Worm (Caenorhabditis elegans) whole organism, L1 larva: ENCODE data around the gene sra-27.

Source experiments
- C04F5.9 ChIP-seq: sonication (generic microtip); optimal IDR thresholded peaks from 2 replicates; lab custom pipeline; 2016; ENCODE audit warnings: missing genetic modification characterization, missing compliant biosample characterization
- C34B4.2 ChIP-seq: sonication (generic microtip); optimal IDR thresholded peaks from 2 replicates; lab custom pipeline; 2017; ENCODE audit warnings: mild to moderate bottlenecking, missing genetic modification characterization, missing compliant biosample characterization
- aha-1 ChIP-seq: fragments of 150-350 bp; optimal IDR thresholded peaks from 2 replicates; lab custom pipeline; 2014; ENCODE audit warnings: missing biosample characterization, missing genetic modification characterization
- alr-1 ChIP-seq: fragments of 200-800 bp; sonication (Bioruptor generic); optimal IDR thresholded peaks from 2 replicates; lab custom pipeline; 2018; ENCODE audit warnings: borderline replicate concordance, mild to moderate bottlenecking, missing genetic modification characterization, missing compliant biosample characterization
- aly-2 ChIP-seq: fragments of 150-350 bp; optimal IDR thresholded peaks from 2 replicates; lab custom pipeline; 2014; ENCODE audit warnings: missing biosample characterization, missing genetic modification characterization
- ama-1 ChIP-seq: fragments of 150-350 bp; optimal IDR thresholded peaks from 2 replicates; lab custom pipeline; 2014
- blmp-1 ChIP-seq: fragments of 150-350 bp; optimal IDR thresholded peaks from 2 replicates; lab custom pipeline; 2014; ENCODE audit warnings: missing biosample characterization, missing genetic modification characterization
- ceh-63 ChIP-seq: fragments of 200-800 bp; sonication (Bioruptor generic); optimal IDR thresholded peaks from 2 replicates; lab custom pipeline; 2018; ENCODE audit warnings: mild to moderate bottlenecking, missing genetic modification characterization, missing compliant biosample characterization
- ceh-8 ChIP-seq: fragments of 200-800 bp; sonication (Bioruptor generic); optimal IDR thresholded peaks from 2 replicates; lab custom pipeline; 2018; ENCODE audit warnings: mild to moderate bottlenecking, missing genetic modification characterization, moderate library complexity, missing compliant biosample characterization
- ceh-88 ChIP-seq: fragments of 200-800 bp; sonication (Bioruptor generic); IDR thresholded peaks from 2 replicates; pipeline ENCODE4 v1.3.6; 2022; ENCODE audit warnings: missing genetic modification characterization, missing compliant biosample characterization
- efl-1 ChIP-seq, 4 experiments: fragments of 150-350 bp; optimal IDR thresholded peaks in 3 of 4; peaks in 1 of 4; 1 replicate in 1 of 4; 2 replicates in 3 of 4; lab custom pipeline; 2014; ENCODE audit warnings: missing biosample characterization in 2 of 4, missing genetic modification characterization in 2 of 4, missing genetic modification reagents in 2 of 4
- efl-3 ChIP-seq: fragments of 200-800 bp; sonication (Bioruptor generic); optimal IDR thresholded peaks from 2 replicates; lab custom pipeline; 2018; ENCODE audit warnings: mild to moderate bottlenecking, missing genetic modification characterization, missing compliant biosample characterization
- egl-13 ChIP-seq: sonication (generic microtip); optimal IDR thresholded peaks from 2 replicates; lab custom pipeline; 2016; ENCODE audit warnings: missing genotype, missing genetic modification reagents, missing genetic modification characterization, missing compliant biosample characterization
- elt-2 ChIP-seq: sonication (generic microtip); optimal IDR thresholded peaks from 2 replicates; lab custom pipeline; 2016; ENCODE audit warnings: missing genetic modification characterization, mild to moderate bottlenecking, inconsistent platforms, missing compliant biosample characterization, missing genetic modification reagents
- elt-3 ChIP-seq, 6 experiments: fragments of 150-350 bp in 1 of 6; sonication (generic microtip); optimal IDR thresholded peaks; 2 replicates each; lab custom pipeline; 2017 to 2018; ENCODE audit warnings: missing biosample characterization in 6 of 6, missing genetic modification characterization in 6 of 6, inconsistent platforms in 1 of 6
- ets-5 ChIP-seq: fragments of 200-800 bp; sonication (Bioruptor generic); IDR thresholded peaks from 2 replicates; pipeline ENCODE4 v1.3.6; 2022; ENCODE audit warnings: missing genetic modification characterization, missing compliant biosample characterization
- fkh-4 ChIP-seq: sonication (generic microtip); optimal IDR thresholded peaks from 2 replicates; lab custom pipeline; 2016; ENCODE audit warnings: missing compliant biosample characterization, missing genetic modification characterization, borderline replicate concordance
- fkh-8 ChIP-seq: sonication (generic microtip); optimal IDR thresholded peaks from 2 replicates; lab custom pipeline; 2016; ENCODE audit warnings: mild to moderate bottlenecking, missing genetic modification characterization, missing compliant biosample characterization
- grh-1 ChIP-seq: fragments of 200-800 bp; sonication (Bioruptor generic); IDR thresholded peaks from 2 replicates; pipeline ENCODE4 v1.3.6; 2022; ENCODE audit warnings: missing genetic modification reagents, missing genetic modification characterization, missing compliant biosample characterization
- hpl-2 ChIP-seq: fragments of 150-350 bp; optimal IDR thresholded peaks from 2 replicates; lab custom pipeline; 2014; ENCODE audit warnings: missing biosample characterization, missing genetic modification reagents, missing genetic modification characterization
- isw-1 ChIP-seq: fragments of 200-800 bp; sonication (Bioruptor generic); IDR thresholded peaks from 2 replicates; pipeline ENCODE4 v1.3.6; 2022; ENCODE audit warnings: missing genetic modification characterization, missing compliant biosample characterization
- lin-14 ChIP-seq: fragments of 200-800 bp; sonication (Bioruptor generic); optimal IDR thresholded peaks from 2 replicates; lab custom pipeline; 2018; ENCODE audit warnings: mild to moderate bottlenecking, missing genetic modification characterization, moderate library complexity, missing compliant biosample characterization
- lin-15B ChIP-seq: fragments of 150-350 bp; sonication (generic microtip); optimal IDR thresholded peaks from 3 replicates; lab custom pipeline; 2014; ENCODE audit warnings: missing biosample characterization, missing genetic modification characterization
- lsy-2 ChIP-seq, 2 experiments: fragments of 150-350 bp; optimal IDR thresholded peaks; 2 replicates each; lab custom pipeline; 2014; ENCODE audit warnings: missing biosample characterization in 2 of 2, missing genetic modification characterization in 2 of 2
- mab-9 ChIP-seq: fragments of 200-800 bp; sonication (Bioruptor generic); IDR thresholded peaks from 2 replicates; pipeline ENCODE4 v1.3.6; 2022; ENCODE audit warnings: missing genetic modification reagents, missing genetic modification characterization, missing compliant biosample characterization
- mdl-1 ChIP-seq, 2 experiments: fragments of 150-350 bp; optimal IDR thresholded peaks; 2 replicates each; lab custom pipeline; 2014 to 2017; ENCODE audit warnings: missing biosample characterization in 2 of 2, missing genetic modification characterization in 2 of 2, inconsistent platforms in 1 of 2
- nhr-11 ChIP-seq: fragments of 150-350 bp; optimal IDR thresholded peaks from 2 replicates; lab custom pipeline; 2014; ENCODE audit warnings: missing biosample characterization, missing genetic modification characterization
- nhr-12 ChIP-seq: sonication (generic microtip); optimal IDR thresholded peaks from 2 replicates; lab custom pipeline; 2017; ENCODE audit warnings: missing biosample characterization, missing genetic modification characterization
- nhr-19 ChIP-seq: fragments of 200-800 bp; sonication (Bioruptor generic); conservative IDR thresholded peaks from 2 replicates; pipeline ENCODE4 v1.3.6; 2022; ENCODE audit warnings: missing genetic modification characterization, missing compliant biosample characterization
- nhr-20 ChIP-seq: sonication (generic microtip); optimal IDR thresholded peaks from 2 replicates; lab custom pipeline; 2016; ENCODE audit warnings: mild to moderate bottlenecking, missing genetic modification characterization, missing compliant biosample characterization
- nhr-28 ChIP-seq: fragments of 150-350 bp; optimal IDR thresholded peaks from 2 replicates; lab custom pipeline; 2014; ENCODE audit warnings: missing biosample characterization, missing genetic modification characterization
- nhr-47 ChIP-seq: sonication (generic microtip); optimal IDR thresholded peaks from 2 replicates; lab custom pipeline; 2016; ENCODE audit warnings: mild to moderate bottlenecking, missing genetic modification characterization, moderate library complexity, missing compliant biosample characterization
- nhr-85 ChIP-seq: sonication (generic microtip); peaks from one replicate; lab custom pipeline; 2016; ENCODE audit warnings: missing genetic modification characterization, inconsistent platforms, missing compliant biosample characterization
- rnt-1 ChIP-seq: sonication (generic microtip); optimal IDR thresholded peaks from 2 replicates; lab custom pipeline; 2016; ENCODE audit warnings: mild to moderate bottlenecking, missing genetic modification characterization, moderate library complexity, missing compliant biosample characterization
- snpc-4 ChIP-seq: fragments of 150-350 bp; optimal IDR thresholded peaks from 2 replicates; lab custom pipeline; 2014; ENCODE audit warnings: missing biosample characterization, missing genetic modification characterization
- snu-23 ChIP-seq: sonication (generic microtip); optimal IDR thresholded peaks from 2 replicates; lab custom pipeline; 2016; ENCODE audit warnings: missing genetic modification characterization, missing compliant biosample characterization
- tbx-2 ChIP-seq: sonication (generic microtip); optimal IDR thresholded peaks from 2 replicates; lab custom pipeline; 2016; ENCODE audit warnings: missing genetic modification characterization, missing compliant biosample characterization
- tlp-1 ChIP-seq: fragments of 150-350 bp; optimal IDR thresholded peaks from 2 replicates; lab custom pipeline; 2014; ENCODE audit warnings: missing biosample characterization, missing genetic modification characterization
- unc-62 ChIP-seq: fragments of 150-350 bp; optimal IDR thresholded peaks from 2 replicates; lab custom pipeline; 2014; ENCODE audit warnings: missing biosample characterization, missing genetic modification reagents, missing genetic modification characterization
- unc-86 ChIP-seq: sonication (generic microtip); optimal IDR thresholded peaks from 2 replicates; lab custom pipeline; 2016; ENCODE audit warnings: missing genetic modification characterization, missing compliant biosample characterization
- vab-15 ChIP-seq: sonication (generic microtip); optimal IDR thresholded peaks from 2 replicates; lab custom pipeline; 2017; ENCODE audit warnings: missing genotype, mild to moderate bottlenecking, missing genetic modification characterization, missing compliant biosample characterization

Gene sra-27

ce11 chrII:6565077-6565476, 3.7 kb upstream of the sra-27 start, which contains the start of gene mpz-3 (continued):
- TF ChIP-seq tlp-1 (tag; lab: Kevin White, UChicago) = no peak
- no peak for TF ChIP-seq unc-86 (tag; lab: Kevin White, UChicago)
- TF ChIP-seq lin-15B (tag; lab: Kevin White, UChicago) = no peak
- TF ChIP-seq nhr-28 (tag; lab: Kevin White, UChicago) = no peak
- TF ChIP-seq nhr-85 (tag; lab: Kevin White, UChicago) = no peak
- TF ChIP-seq vab-15 = no peak
- peak; percentile 56 for TF ChIP-seq rnt-1
- TF ChIP-seq unc-62 (GFP tag; lab: Kevin White, UChicago) = no peak
- TF ChIP-seq ama-1 (lab: Kevin White, UChicago) = no peak

DNA sequence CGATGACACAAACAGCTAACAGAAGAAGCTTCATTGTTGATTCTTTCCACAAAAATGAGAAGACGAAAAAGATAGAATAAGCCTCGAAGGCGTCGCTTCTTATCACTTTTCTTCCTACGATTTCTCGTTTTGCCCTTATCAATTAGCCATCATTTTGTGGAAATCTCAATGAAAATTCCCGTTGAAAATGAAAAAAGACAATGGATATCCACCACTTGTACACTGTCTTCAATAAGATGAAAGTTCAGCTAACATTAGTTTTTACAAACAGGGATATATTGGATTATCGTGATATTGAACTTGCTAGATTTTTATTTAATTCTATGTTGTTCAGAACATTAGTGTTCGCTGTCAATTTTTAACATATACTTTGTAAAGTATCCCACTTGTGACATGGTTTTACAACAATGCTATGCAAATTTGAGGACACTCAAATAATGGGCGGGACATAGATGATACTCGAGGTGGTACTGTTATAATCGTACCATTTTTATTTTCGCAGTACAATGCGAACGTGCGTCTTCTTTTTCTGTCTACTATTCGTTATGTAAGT, 2.1 kb upstream of the sra-27 start, which contains the start of the genes F18C5.5 and F18C5.9:
Gene F18C5.5, minus strand, starts transcription at position 101 of the 553 bp plus-strand sequence.
Gene F18C5.9, plus strand, starts transcription at position 503 of the 553 bp plus-strand sequence.
- TF ChIP-seq tlp-1 (tag; lab: Kevin White, UChicago) (no peak), nhr-28 (tag; lab: Kevin White, UChicago) (no peak), fkh-8 (tag; lab: Kevin White, UChicago) (no peak), blmp-1 (tag; lab: Kevin White, UChicago) (peak; percentile 58), mab-9 (no peak)

DNA sequence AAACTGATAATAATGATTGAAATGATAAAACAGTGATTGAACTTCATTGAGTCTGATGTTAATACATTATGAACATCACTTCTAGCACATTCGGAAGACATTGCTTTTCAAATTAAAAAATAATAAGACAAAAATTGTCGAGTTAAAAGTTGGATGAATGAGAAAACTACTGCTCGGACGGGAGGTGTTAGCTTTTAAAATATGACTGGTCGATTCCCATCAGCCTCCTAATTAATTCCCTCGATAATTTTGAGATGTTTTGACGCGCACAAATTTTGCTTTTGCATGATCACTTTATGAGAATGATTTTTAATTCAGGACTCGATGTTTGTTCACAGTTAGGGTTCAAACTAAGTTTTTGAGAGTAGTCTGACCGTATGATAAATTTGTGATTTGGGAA, 4.9 kb downstream of the sra-27 start, which contains the start of gene sra-28:
Gene sra-28, minus strand, starts transcription at position 101 of the 400 bp plus-strand sequence.
- TF ChIP-seq snpc-4 (tag; lab: Kevin White, UChicago) (no peak), mdl-1 (tag; optimal IDR thresholded peaks at IDR 0.05; lab: Kevin White, UChicago) (no peak), hpl-2 (GFP tag; lab: Kevin White, UChicago) (no peak), tbx-2 (tag; lab: Kevin White, UChicago) (no peak), nhr-47 (tag; lab: Kevin White, UChicago) (no peak), isw-1 (GFP tag; lab: Robert Waterston, UW) (no peak), lin-14 (GFP tag; lab: Kevin White, UChicago) (no peak), ceh-88 (no peak), egl-13 (no peak), nhr-12 (tag; lab: Kevin White, UChicago) (no peak), aha-1 (tag; lab: Kevin White, UChicago) (no peak)

ce11 chrII:6575647-6576046, 6.8 kb downstream of the sra-27 start, which contains the start of gene sra-29:
Gene sra-29, minus strand, starts transcription at chrII:6575747.
- TF ChIP-seq elt-3 (tag; optimal IDR thresholded peaks at IDR 0.05; lab: Kevin White, UChicago) = no peak
- TF ChIP-seq grh-1 = no peak
- no peak for TF ChIP-seq ceh-63 (GFP tag; lab: Kevin White, UChicago)
- no peak for TF ChIP-seq C04F5.9 (tag; lab: Kevin White, UChicago)
- no peak for TF ChIP-seq efl-1 (optimal IDR thresholded peaks at IDR 0.05; lab: Kevin White, UChicago)
- no peak for TF ChIP-seq efl-1 (GFP tag; optimal IDR thresholded peaks at IDR 0.05 in 1 of 2; lab: Kevin White, UChicago)
- TF ChIP-seq nhr-20 = no peak
- TF ChIP-seq efl-3 = no peak
- TF ChIP-seq alr-1 = no peak
- TF ChIP-seq elt-2 (tag; lab: Kevin White, UChicago) = no peak
- no peak for TF ChIP-seq ets-5 (GFP tag; lab: Robert Waterston, UW)
- no peak for TF ChIP-seq nhr-11 (tag; lab: Kevin White, UChicago)
- TF ChIP-seq fkh-4 = no peak

- no peak for TF ChIP-seq efl-1 (optimal IDR thresholded peaks at IDR 0.05; lab: Kevin White, UChicago)
- no peak for TF ChIP-seq efl-1 (GFP tag; optimal IDR thresholded peaks at IDR 0.05 in 1 of 2; lab: Kevin White, UChicago)
- no peak for TF ChIP-seq lsy-2 (tag; optimal IDR thresholded peaks at IDR 0.05; lab: Kevin White, UChicago)
- TF ChIP-seq fkh-8 (tag; lab: Kevin White, UChicago) = no peak
- no peak for TF ChIP-seq aly-2 (tag; lab: Kevin White, UChicago)
- no peak for TF ChIP-seq nhr-85 (tag; lab: Kevin White, UChicago)
- no peak for TF ChIP-seq nhr-19 (GFP tag; lab: Robert Waterston, UW)
- TF ChIP-seq snu-23 (GFP tag; lab: Kevin White, UChicago) = no peak
- no peak for TF ChIP-seq C34B4.2
- TF ChIP-seq nhr-47 (tag; lab: Kevin White, UChicago) = no peak
- TF ChIP-seq ceh-8 (GFP tag; lab: Kevin White, UChicago) = no peak
Measured at ce11 chrII:6578378-6578777, 9.6 kb downstream of the sra-27 start, which contains the start of gene sra-31. Gene sra-31, minus strand, starts transcription at chrII:6578478.
